Fruit fly (Drosophila melanogaster) whole organism, embryonic: ENCODE results near the gene mal.

Experiments
- ATbp ChIP-seq: fragments of 200-800 bp; sonication (Bioruptor generic); optimal IDR thresholded peaks from 2 replicates; lab custom pipeline; 2017; ENCODE audit warnings: missing biosample characterization, mild to moderate bottlenecking, missing genetic modification characterization, missing genetic modification reagents
- Aef1 ChIP-seq: fragments of 200-800 bp; sonication (Bioruptor generic); IDR thresholded peaks from 3 replicates; pipeline ENCODE4 v1.3.6; 2022; ENCODE audit warnings: missing biosample characterization, missing genetic modification characterization
- Bgb ChIP-seq: fragments of 200-800 bp; sonication (Bioruptor generic); IDR thresholded peaks from 2 replicates; pipeline ENCODE4 v1.3.6; 2022; ENCODE audit warnings: missing biosample characterization, missing genetic modification characterization; ENCODE audit not compliant: partially characterized antibody
- BtbVII ChIP-seq: fragments of 200-800 bp; sonication (Bioruptor generic); optimal IDR thresholded peaks from 3 replicates; lab custom pipeline; 2017; ENCODE audit warnings: missing biosample characterization, mild to moderate bottlenecking, missing genetic modification characterization
- CG1024 ChIP-seq: fragments of 200-800 bp; sonication (Bioruptor generic); IDR thresholded peaks from 2 replicates; pipeline ENCODE4 v1.3.6; 2022; ENCODE audit warnings: missing biosample characterization, missing genetic modification characterization
- CG10979 ChIP-seq: fragments of 200-800 bp; sonication (Bioruptor generic); optimal IDR thresholded peaks from 2 replicates; lab custom pipeline; 2018; ENCODE audit warnings: missing biosample characterization, mild to moderate bottlenecking, missing genetic modification characterization, moderate library complexity
- CG11695 ChIP-seq: fragments of 200-800 bp; sonication (Bioruptor generic); IDR thresholded peaks from 3 replicates; pipeline ENCODE4 v1.3.6; 2022; ENCODE audit warnings: missing biosample characterization, missing genetic modification characterization
- CG11696 ChIP-seq: fragments of 200-800 bp; sonication (Bioruptor generic); IDR thresholded peaks from 2 replicates; pipeline ENCODE4 v1.3.6; 2022; ENCODE audit warnings: missing biosample characterization, missing genetic modification characterization
- CG12071 ChIP-seq: fragments of 200-800 bp; sonication (Bioruptor generic); optimal IDR thresholded peaks from 3 replicates; lab custom pipeline; 2018; ENCODE audit warnings: missing biosample characterization, mild to moderate bottlenecking, missing genetic modification characterization
- CG13624 ChIP-seq: fragments of 200-800 bp; sonication (Bioruptor generic); optimal IDR thresholded peaks from 2 replicates; lab custom pipeline; 2016; ENCODE audit warnings: missing biosample characterization, missing genetic modification characterization
- CG15479 ChIP-seq: fragments of 200-800 bp; sonication (Bioruptor generic); optimal IDR thresholded peaks from 3 replicates; lab custom pipeline; 2019; ENCODE audit warnings: missing biosample characterization, mild to moderate bottlenecking, missing genetic modification characterization, moderate library complexity
- CG2875 ChIP-seq: fragments of 200-800 bp; sonication (Bioruptor generic); optimal IDR thresholded peaks from 2 replicates; lab custom pipeline; 2017; ENCODE audit warnings: missing biosample characterization, mild to moderate bottlenecking, missing genetic modification characterization, missing genetic modification reagents
- CG2889 ChIP-seq: fragments of 200-800 bp; sonication (Bioruptor generic); IDR thresholded peaks from 3 replicates; pipeline ENCODE4 v1.3.6; 2022; ENCODE audit warnings: missing biosample characterization, missing genetic modification characterization
- CG31224 ChIP-seq: fragments of 200-800 bp; sonication (Bioruptor generic); IDR thresholded peaks from 2 replicates; pipeline ENCODE4 v1.3.6; 2022; ENCODE audit warnings: missing biosample characterization, missing genetic modification characterization
- CG34224 ChIP-seq: fragments of 200-800 bp; sonication (Bioruptor generic); IDR thresholded peaks from 3 replicates; pipeline ENCODE4 v1.3.6; 2022; ENCODE audit warnings: missing biosample characterization, missing genetic modification characterization; ENCODE audit not compliant: partially characterized antibody
- CG4404 ChIP-seq: fragments of 200-800 bp; sonication (Bioruptor generic); IDR thresholded peaks from 2 replicates; pipeline ENCODE4 v1.3.6; 2022; ENCODE audit warnings: missing biosample characterization, missing genetic modification characterization
- CG8281 ChIP-seq: fragments of 200-800 bp; sonication (Bioruptor generic); optimal IDR thresholded peaks from 2 replicates; lab custom pipeline; 2018; ENCODE audit warnings: missing biosample characterization, mild to moderate bottlenecking, missing genetic modification characterization, moderate library complexity
- CG9215 ChIP-seq: fragments of 200-800 bp; sonication (Bioruptor generic); IDR thresholded peaks from 2 replicates; pipeline ENCODE4 v1.3.6; 2022; ENCODE audit warnings: missing biosample characterization, missing genetic modification characterization
- CG9437 ChIP-seq: fragments of 200-800 bp; sonication (Bioruptor generic); optimal IDR thresholded peaks from 2 replicates; lab custom pipeline; 2018; ENCODE audit warnings: missing biosample characterization, mild to moderate bottlenecking, missing genetic modification characterization
- Camta ChIP-seq: fragments of 200-800 bp; sonication (Bioruptor generic); optimal IDR thresholded peaks from 2 replicates; lab custom pipeline; 2016; ENCODE audit warnings: missing biosample characterization, missing genetic modification characterization
- D ChIP-seq, 2 experiments: fragments of 200-800 bp in 1 of 2; fragments of >200 bp in 1 of 2; sonication (Bioruptor generic) in 1 of 2; optimal IDR thresholded peaks; 2 replicates in 1 of 2; 3 replicates in 1 of 2; lab custom pipeline; 2017; ENCODE audit warnings: mild to moderate bottlenecking in 1 of 2, missing biosample characterization in 1 of 2, missing genetic modification characterization in 1 of 2, missing genetic modification reagents in 1 of 2
- Dad ChIP-seq: fragments of 200-800 bp; sonication (Bioruptor generic); optimal IDR thresholded peaks from 3 replicates; lab custom pipeline; 2016; ENCODE audit warnings: missing biosample characterization, missing genetic modification characterization
- Dip2 ChIP-seq: fragments of 200-800 bp; sonication (Bioruptor generic); IDR thresholded peaks from 2 replicates; pipeline ENCODE4 v1.3.6; 2022; ENCODE audit warnings: missing biosample characterization, missing genetic modification characterization
- Elba2 ChIP-seq: fragments of 200-800 bp; sonication (Bioruptor generic); optimal IDR thresholded peaks from 3 replicates; lab custom pipeline; 2016; ENCODE audit warnings: missing biosample characterization, missing genetic modification characterization
- Gug ChIP-seq: fragments of 200-800 bp; sonication (Bioruptor generic); IDR thresholded peaks from 4 replicates; pipeline ENCODE4 v1.3.6; 2022; ENCODE audit warnings: missing biosample characterization, missing genetic modification characterization
- HHEX ChIP-seq: fragments of 200-800 bp; sonication (Bioruptor generic); optimal IDR thresholded peaks from 3 replicates; lab custom pipeline; 2017; ENCODE audit warnings: missing biosample characterization, mild to moderate bottlenecking, missing genetic modification characterization, missing genetic modification reagents
- HLH4C ChIP-seq: fragments of 200-800 bp; sonication (Bioruptor generic); IDR thresholded peaks from 3 replicates; pipeline ENCODE4 v1.3.6; 2022; ENCODE audit warnings: missing biosample characterization, missing genetic modification characterization; ENCODE audit not compliant: partially characterized antibody
- Lim3 ChIP-seq: fragments of 200-800 bp; sonication (Bioruptor generic); IDR thresholded peaks from 2 replicates; pipeline ENCODE4 v1.3.6; 2022; ENCODE audit warnings: missing biosample characterization, missing genetic modification characterization
- Mes4 ChIP-seq: fragments of 200-800 bp; sonication (Bioruptor generic); optimal IDR thresholded peaks from 2 replicates; lab custom pipeline; 2016; ENCODE audit warnings: missing biosample characterization, missing genetic modification characterization
- NC2α ChIP-seq: fragments of 200-800 bp; sonication (Bioruptor generic); optimal IDR thresholded peaks from 2 replicates; lab custom pipeline; 2016; ENCODE audit warnings: missing biosample characterization, missing genetic modification characterization
- Sry-δ ChIP-seq: fragments of 200-800 bp; sonication (Bioruptor generic); optimal IDR thresholded peaks from 2 replicates; lab custom pipeline; 2016; ENCODE audit warnings: missing biosample characterization, missing genetic modification characterization
- Vsx1 ChIP-seq: fragments of 200-800 bp; sonication (Bioruptor generic); optimal IDR thresholded peaks from 2 replicates; lab custom pipeline; 2017; ENCODE audit warnings: missing biosample characterization, mild to moderate bottlenecking, missing genetic modification characterization, missing genetic modification reagents
- al ChIP-seq: fragments of 200-800 bp; sonication (Bioruptor generic); IDR thresholded peaks from 2 replicates; pipeline ENCODE4 v1.3.6; 2022; ENCODE audit warnings: missing biosample characterization, missing genetic modification characterization
- ase ChIP-seq: fragments of 200-800 bp; sonication (Bioruptor generic); IDR thresholded peaks from 3 replicates; pipeline ENCODE4 v1.3.6; 2022; ENCODE audit warnings: missing biosample characterization, missing genetic modification characterization
- fd102C ChIP-seq: fragments of 200-800 bp; sonication (Bioruptor generic); optimal IDR thresholded peaks from 2 replicates; lab custom pipeline; 2018; ENCODE audit warnings: missing biosample characterization, mild to moderate bottlenecking, missing genetic modification characterization, moderate library complexity
- gce ChIP-seq: fragments of 200-800 bp; sonication (Bioruptor generic); IDR thresholded peaks from 3 replicates; pipeline ENCODE4 v1.3.6; 2022; ENCODE audit warnings: missing biosample characterization, missing genetic modification characterization
- grn ChIP-seq: fragments of 200-800 bp; sonication (Bioruptor generic); optimal IDR thresholded peaks from 3 replicates; lab custom pipeline; 2017; ENCODE audit warnings: missing biosample characterization, missing genetic modification characterization
- gsb ChIP-seq: fragments of 200-800 bp; sonication (Bioruptor generic); IDR thresholded peaks from 2 replicates; pipeline ENCODE4 v1.3.6; 2022; ENCODE audit warnings: missing biosample characterization, missing genetic modification characterization
- hbn ChIP-seq: fragments of 200-800 bp; sonication (Bioruptor generic); IDR thresholded peaks from 2 replicates; pipeline ENCODE4 v1.3.6; 2022; ENCODE audit warnings: missing biosample characterization, missing genetic modification characterization; ENCODE audit not compliant: partially characterized antibody
- kay ChIP-seq: fragments of 200-800 bp; sonication (Bioruptor generic); optimal IDR thresholded peaks from 2 replicates; lab custom pipeline; 2016; ENCODE audit warnings: missing biosample characterization, missing genetic modification characterization
- pho ChIP-seq: fragments of 200-800 bp; sonication (Bioruptor generic); optimal IDR thresholded peaks from 2 replicates; lab custom pipeline; 2016; ENCODE audit warnings: missing biosample characterization, missing genetic modification characterization
- sim ChIP-seq: fragments of 200-800 bp; sonication (Bioruptor generic); IDR thresholded peaks from 2 replicates; pipeline ENCODE4 v1.3.6; 2022; ENCODE audit warnings: missing biosample characterization, missing genetic modification characterization
- sna ChIP-seq: fragments of 200-800 bp; sonication (Bioruptor generic); IDR thresholded peaks from 2 replicates; pipeline ENCODE4 v1.3.6; 2022; ENCODE audit warnings: missing biosample characterization, missing genetic modification characterization; ENCODE audit not compliant: partially characterized antibody
- ssp ChIP-seq: fragments of 200-800 bp; sonication (Bioruptor generic); IDR thresholded peaks from 2 replicates; pipeline ENCODE4 v1.3.6; 2022; ENCODE audit warnings: missing biosample characterization, missing genetic modification characterization
- tin ChIP-seq: fragments of 200-800 bp; sonication (Bioruptor generic); optimal IDR thresholded peaks from 3 replicates; lab custom pipeline; 2016; ENCODE audit warnings: missing biosample characterization, missing genetic modification characterization
- tll ChIP-seq, 2 experiments: fragments of 200-800 bp in 1 of 2; fragments of >200 bp in 1 of 2; sonication (Bioruptor generic) in 1 of 2; optimal IDR thresholded peaks; 2 replicates each; lab custom pipeline; 2017 to 2019; ENCODE audit warnings: missing biosample characterization in 2 of 2, missing genetic modification characterization in 2 of 2, mild to moderate bottlenecking in 1 of 2, moderate library complexity in 1 of 2
- vnd ChIP-seq: fragments of 200-800 bp; sonication (Bioruptor generic); IDR thresholded peaks from 3 replicates; pipeline ENCODE4 v1.3.6; 2022; ENCODE audit warnings: missing biosample characterization, missing genetic modification characterization; ENCODE audit not compliant: partially characterized antibody
- vvl ChIP-seq: fragments of 200-800 bp; sonication (Bioruptor generic); IDR thresholded peaks from 2 replicates; pipeline ENCODE4 v1.3.6; 2022; ENCODE audit warnings: missing biosample characterization, missing genetic modification characterization

mal gene

dm6 chrX:20394066-20394913, 35.2 kb upstream of the mal start, which contains the start of gene HERC2 (continued):
- TF ChIP-seq NC2α, result no peak
- TF ChIP-seq tll (GFP tag; optimal IDR thresholded peaks at IDR 0.05; lab: Kevin White, UChicago), result no peak
- TF ChIP-seq HLH4C (GFP tag; lab: Robert Waterston, UW), result peak; percentile 93
- TF ChIP-seq CG10979, result no peak
- TF ChIP-seq pho (GFP tag; lab: Kevin White, UChicago), result peak; percentile 64
- TF ChIP-seq CG9437 (GFP tag; lab: Kevin White, UChicago), result no peak
- peak; percentile 87 for TF ChIP-seq vnd (GFP tag; lab: Robert Waterston, UW)
- TF ChIP-seq ssp (GFP tag; lab: Robert Waterston, UW), result peak; percentile 87
- TF ChIP-seq CG11695 (GFP tag; lab: Robert Waterston, UW), result no peak
- no peak for TF ChIP-seq CG15479 (GFP tag; lab: Kevin White, UChicago)
- TF ChIP-seq al (GFP tag; lab: Robert Waterston, UW), result peak; percentile 59
- TF ChIP-seq gsb (GFP tag; lab: Robert Waterston, UW), result no peak
- TF ChIP-seq hbn (GFP tag; lab: Robert Waterston, UW), result peak; percentile 82
- no peak for TF ChIP-seq D (optimal IDR thresholded peaks at IDR 0.05; lab: Kevin White, UChicago)
- TF ChIP-seq D (GFP tag; optimal IDR thresholded peaks at IDR 0.05; lab: Kevin White, UChicago), result no peak
- no peak for TF ChIP-seq CG2875 (GFP tag; lab: Kevin White, UChicago)
- TF ChIP-seq sim, result no peak
- TF ChIP-seq Camta (GFP tag; lab: Kevin White, UChicago), result no peak
- TF ChIP-seq CG9215 (GFP tag; lab: Robert Waterston, UW), result peak; percentile 70
- no peak for TF ChIP-seq HHEX (GFP tag; lab: Kevin White, UChicago)
- TF ChIP-seq ase (GFP tag; lab: Robert Waterston, UW), result 0 out of 3 replicates have a peak, but pooled peaks have one; percentile 29
- peak; percentile 80 for TF ChIP-seq Sry-δ
- no peak for TF ChIP-seq CG12071 (GFP tag; lab: Kevin White, UChicago)
- TF ChIP-seq CG4404 (GFP tag; lab: Robert Waterston, UW), result peak; percentile 45
- no peak for TF ChIP-seq ATbp (GFP tag; lab: Kevin White, UChicago)
- TF ChIP-seq CG31224 (GFP tag; lab: Robert Waterston, UW), result no peak
- TF ChIP-seq CG34224 (GFP tag; lab: Robert Waterston, UW), result peak; percentile 83
- peak; percentile 74; the same call in 2 of the 4 replicates for TF ChIP-seq Gug
- no peak for TF ChIP-seq kay (GFP tag; lab: Kevin White, UChicago)
- TF ChIP-seq tin (GFP tag; lab: Kevin White, UChicago), result peak; percentile 4
- no peak for TF ChIP-seq grn (GFP tag; lab: Kevin White, UChicago)
- TF ChIP-seq sna, result peak; percentile 74; the same call in 1 of the 2 replicates
- TF ChIP-seq CG1024 (GFP tag; lab: Robert Waterston, UW), result peak; percentile 55; the same call in 1 of the 2 replicates
- no peak for TF ChIP-seq gce (GFP tag; lab: Robert Waterston, UW)
- TF ChIP-seq fd102C (GFP tag; lab: Kevin White, UChicago), result no peak
- peak; percentile 34 for TF ChIP-seq Dad (GFP tag; lab: Kevin White, UChicago)
- 0 out of 2 replicates have a peak, but pooled peaks have one; percentile 12 for TF ChIP-seq CG11696 (GFP tag; lab: Robert Waterston, UW)
- TF ChIP-seq vvl (GFP tag; lab: Robert Waterston, UW), result peak; percentile 66
- no peak for TF ChIP-seq Vsx1 (GFP tag; lab: Kevin White, UChicago)
- TF ChIP-seq Aef1 (GFP tag; lab: Robert Waterston, UW), result 0 out of 3 replicates have a peak, but pooled peaks have one; percentile 39
- TF ChIP-seq Lim3, result no peak
- TF ChIP-seq CG13624 (GFP tag; lab: Kevin White, UChicago), result peak; percentile 55
- peak; percentile 8 for TF ChIP-seq Mes4 (GFP tag; lab: Kevin White, UChicago)
- no peak for TF ChIP-seq BtbVII
- TF ChIP-seq CG2889 (GFP tag; lab: Robert Waterston, UW), result 0 out of 3 replicates have a peak, but pooled peaks have one; percentile 18
- TF ChIP-seq Elba2 (GFP tag; lab: Kevin White, UChicago), result peak; percentile 12
- TF ChIP-seq Bgb (GFP tag; lab: Robert Waterston, UW), result peak; percentile 94
- TF ChIP-seq Dip2 (GFP tag; lab: Robert Waterston, UW), result no peak
- no peak for TF ChIP-seq CG8281 (tag; lab: Kevin White, UChicago)
